Worm (Caenorhabditis elegans) whole organism, L1 larva: ENCODE data around the gene ltah-1.2.

ENCODE experiments used
- C04F5.9 ChIP-seq: sonication (generic microtip); optimal IDR thresholded peaks from 2 replicates; lab custom pipeline; 2016; ENCODE audit warnings: missing genetic modification characterization, missing compliant biosample characterization
- elt-3 ChIP-seq, 6 experiments: fragments of 150-350 bp in 1 of 6; sonication (generic microtip); optimal IDR thresholded peaks; 2 replicates each; lab custom pipeline; 2017 to 2018; ENCODE audit warnings: missing biosample characterization in 6 of 6, missing genetic modification characterization in 6 of 6, inconsistent platforms in 1 of 6
- lsy-2 ChIP-seq, 2 experiments: fragments of 150-350 bp; optimal IDR thresholded peaks; 2 replicates each; lab custom pipeline; 2014; ENCODE audit warnings: missing biosample characterization in 2 of 2, missing genetic modification characterization in 2 of 2
- mep-1 ChIP-seq: fragments of 150-350 bp; optimal IDR thresholded peaks from 2 replicates; lab custom pipeline; 2014; ENCODE audit warnings: missing biosample characterization, missing genetic modification characterization
- nhr-11 ChIP-seq: fragments of 150-350 bp; optimal IDR thresholded peaks from 2 replicates; lab custom pipeline; 2014; ENCODE audit warnings: missing biosample characterization, missing genetic modification characterization
- nhr-12 ChIP-seq: sonication (generic microtip); optimal IDR thresholded peaks from 2 replicates; lab custom pipeline; 2017; ENCODE audit warnings: missing biosample characterization, missing genetic modification characterization
- pax-3 ChIP-seq: fragments of 200-800 bp; sonication (Bioruptor generic); optimal IDR thresholded peaks from 2 replicates; lab custom pipeline; 2018; ENCODE audit warnings: mild to moderate bottlenecking, missing genetic modification characterization, moderate library complexity, missing compliant biosample characterization
- pqm-1 ChIP-seq: sonication (generic microtip); optimal IDR thresholded peaks from 3 replicates; lab custom pipeline; 2017; ENCODE audit warnings: missing biosample characterization, missing genetic modification characterization
- snpc-4 ChIP-seq: fragments of 150-350 bp; optimal IDR thresholded peaks from 2 replicates; lab custom pipeline; 2014; ENCODE audit warnings: missing biosample characterization, missing genetic modification characterization
- unc-62 ChIP-seq: fragments of 150-350 bp; optimal IDR thresholded peaks from 2 replicates; lab custom pipeline; 2014; ENCODE audit warnings: missing biosample characterization, missing genetic modification reagents, missing genetic modification characterization

- TF ChIP-seq elt-3 (tag; optimal IDR thresholded peaks at IDR 0.05; lab: Kevin White, UChicago) (no peak), nhr-12 (no peak), unc-62 (no peak), C04F5.9 (tag; lab: Kevin White, UChicago) (no peak), snpc-4 (tag; lab: Kevin White, UChicago) (no peak), pax-3 (tag; lab: Kevin White, UChicago) (no peak), nhr-11 (tag; lab: Kevin White, UChicago) (no peak), mep-1 (tag; lab: Kevin White, UChicago) (no peak), lsy-2 (tag; optimal IDR thresholded peaks at IDR 0.05; lab: Kevin White, UChicago) (no peak), pqm-1 (tag; lab: Kevin White, UChicago) (no peak)
Measured at ce11 chrIV:3621805-3622355, 9.0 kb upstream of the ltah-1.2 start.
